Worm (Caenorhabditis elegans): Measurements from ENCODE around the gene daf-15.

daf-15 gene

ce11 chrIV:9341591-9341990 is 44.4 kb upstream of the daf-15 start, which contains the start of gene vps-26:
TSS of gene vps-26 (minus strand) at chrIV:9341790.
- TF ChIP-seq lsy-27 (tag; optimal IDR thresholded peaks at IDR 0.05; ENCODE audit: borderline replicate concordance, insufficient read depth): no peak
- TF ChIP-seq madf-8 (GFP tag; conservative IDR thresholded peaks at IDR 0.05): no peak
- TF ChIP-seq C17E4.6 (GFP tag; IDR thresholded peaks at IDR 0.05): no peak
- TF ChIP-seq lsl-1 (GFP tag; optimal IDR thresholded peaks at IDR 0.05): no peak
- no peak for TF ChIP-seq F22D6.2 (tag; optimal IDR thresholded peaks at IDR 0.05)
- no peak for TF ChIP-seq nhr-90 (tag; optimal IDR thresholded peaks at IDR 0.05)
- TF ChIP-seq F49E8.2 (tag; optimal IDR thresholded peaks at IDR 0.05; ENCODE audit: insufficient read depth): no peak
- TF ChIP-seq gei-17 (GFP tag; optimal IDR thresholded peaks at IDR 0.05): no peak
- no peak for TF ChIP-seq cebp-1 (GFP tag; IDR thresholded peaks at IDR 0.05)
- TF ChIP-seq cebp-1 (tag; optimal IDR thresholded peaks at IDR 0.05): peak; percentile 23
- TF ChIP-seq sea-2 (GFP tag; IDR thresholded peaks at IDR 0.05): no peak
- TF ChIP-seq mcd-1 (GFP tag; IDR thresholded peaks at IDR 0.05): peak; percentile 84
- no peak for TF ChIP-seq ceh-91 (GFP tag; IDR thresholded peaks at IDR 0.05)
- TF ChIP-seq akir-1 (GFP tag; optimal IDR thresholded peaks at IDR 0.05): no peak
- TF ChIP-seq him-1 (tag; optimal IDR thresholded peaks at IDR 0.05): peak; percentile 22
- peak; percentile 22 for TF ChIP-seq efl-1 (GFP tag; optimal IDR thresholded peaks at IDR 0.05)
- TF ChIP-seq aptf-2 (GFP tag; conservative IDR thresholded peaks at IDR 0.05): no peak
- TF ChIP-seq ztf-18 (tag; optimal IDR thresholded peaks at IDR 0.05): no peak
- no peak for TF ChIP-seq nfya-2 (GFP tag; IDR thresholded peaks at IDR 0.05)
- TF ChIP-seq snpc-4 (GFP tag; optimal IDR thresholded peaks at IDR 0.05): no peak
- peak in 1 of 4 experiments; percentile 6 for TF ChIP-seq snpc-4 (tag; optimal IDR thresholded peaks at IDR 0.05)
- no peak for TF ChIP-seq unc-130 (GFP tag; optimal IDR thresholded peaks at IDR 0.05)

ce11 chrIV:9343102-9343599 is 42.9 kb upstream of the daf-15 start, which contains the start of gene pigc-1:
TSS of gene pigc-1 (minus strand) at chrIV:9343152.
- TF ChIP-seq Y56A3A.18 (GFP tag; IDR thresholded peaks at IDR 0.05) (0 out of 2 replicates have a peak, but pooled peaks have one; percentile 27), sptf-2 (GFP tag; optimal IDR thresholded peaks at IDR 0.05) (no peak), B0336.3 (GFP tag; IDR thresholded peaks at IDR 0.05) (0 out of 2 replicates have a peak, but pooled peaks have one; percentile 10), K11D2.4 (GFP tag; IDR thresholded peaks at IDR 0.05) (no peak), madf-6 (GFP tag; IDR thresholded peaks at IDR 0.05) (peak; percentile 24; the same call in 1 of the 2 replicates), snpc-4 (GFP tag; optimal IDR thresholded peaks at IDR 0.05) (no peak), snpc-4 (tag; optimal IDR thresholded peaks at IDR 0.05) (peak in 1 of 4 experiments; percentile 30), F39B2.1 (GFP tag; IDR thresholded peaks at IDR 0.05) (no peak)

- TF ChIP-seq dpff-1 (tag; optimal IDR thresholded peaks at IDR 0.05) (no peak), F57A8.1 (GFP tag; optimal IDR thresholded peaks at IDR 0.05) (no peak), F22D6.2 (tag; optimal IDR thresholded peaks at IDR 0.05) (no peak), ama-1 (optimal IDR thresholded peaks at IDR 0.05) (no peak), ama-1 (GFP tag; optimal IDR thresholded peaks at IDR 0.05) (no peak), mcd-1 (GFP tag; IDR thresholded peaks at IDR 0.05) (no peak), athp-1 (tag; optimal IDR thresholded peaks at IDR 0.05) (no peak), ztf-18 (tag; optimal IDR thresholded peaks at IDR 0.05) (no peak), B0336.3 (GFP tag; IDR thresholded peaks at IDR 0.05) (no peak), lsl-1 (GFP tag; optimal IDR thresholded peaks at IDR 0.05) (no peak), B0261.1 (tag; optimal IDR thresholded peaks at IDR 0.05) (no peak)
Measured at ce11 chrIV:9353728-9354127, 32.3 kb upstream of the daf-15 start.

DNA sequence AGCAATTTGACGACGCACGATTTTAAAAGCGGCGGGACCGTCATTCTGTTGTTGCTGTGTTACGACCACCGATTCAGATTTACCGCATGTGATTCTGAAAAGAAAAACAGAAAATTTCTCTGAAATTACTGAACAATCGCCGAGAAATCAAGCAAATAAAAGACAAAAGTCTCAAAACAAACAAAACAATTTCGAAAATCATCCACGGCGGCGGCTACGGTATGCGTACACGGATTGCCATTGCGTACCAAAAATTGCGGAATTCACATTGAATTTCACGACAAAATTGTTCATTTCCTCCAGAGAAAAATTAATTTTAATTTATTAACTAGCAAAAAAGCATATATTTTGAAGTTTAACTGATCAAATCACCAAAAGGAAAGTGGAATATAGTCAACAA is 19.6 kb upstream of the daf-15 start, which contains the start of gene pezo-1:
Gene pezo-1 (minus strand): TSS at position 101 of the 400 bp plus-strand sequence.
- TF ChIP-seq sea-2 (GFP tag; IDR thresholded peaks at IDR 0.05) (no peak), lsl-1 (GFP tag; optimal IDR thresholded peaks at IDR 0.05) (peak; percentile 28), snpc-3.4 (tag; optimal IDR thresholded peaks at IDR 0.05) (peak; percentile 11), hsf-1 (GFP tag; IDR thresholded peaks at IDR 0.05) (0 out of 2 replicates have a peak, but pooled peaks have one; percentile 25), somi-1 (GFP tag; optimal IDR thresholded peaks at IDR 0.05) (no peak)
